Fruit fly (Drosophila melanogaster) S2 (cell line): ENCODE measurements around the gene CG7551.

Experiments
- CG8478 ChIP-seq: fragments of >200 bp; optimal IDR thresholded peaks from 2 replicates; lab custom pipeline; 2018
- CTCF ChIP-seq, 2 experiments: fragments of >200 bp; optimal IDR thresholded peaks; 2 replicates each; lab custom pipeline; 2018

- TF ChIP-seq CTCF (optimal IDR thresholded peaks at IDR 0.05; lab: Kevin White, UChicago) (no peak), CG8478 (no peak)
Measured at dm6 chr3L:11450535-11450934, 7.8 kb upstream of the CG7551 start.
